Worm (Caenorhabditis elegans): Measurements from ENCODE around the gene maa-1.
"Not testable (repeated sequence)": the region's sequence is repeated elsewhere in the genome, so short reads cannot be mapped to it uniquely, and the experiment has no call there.

maa-1 gene

DNA sequence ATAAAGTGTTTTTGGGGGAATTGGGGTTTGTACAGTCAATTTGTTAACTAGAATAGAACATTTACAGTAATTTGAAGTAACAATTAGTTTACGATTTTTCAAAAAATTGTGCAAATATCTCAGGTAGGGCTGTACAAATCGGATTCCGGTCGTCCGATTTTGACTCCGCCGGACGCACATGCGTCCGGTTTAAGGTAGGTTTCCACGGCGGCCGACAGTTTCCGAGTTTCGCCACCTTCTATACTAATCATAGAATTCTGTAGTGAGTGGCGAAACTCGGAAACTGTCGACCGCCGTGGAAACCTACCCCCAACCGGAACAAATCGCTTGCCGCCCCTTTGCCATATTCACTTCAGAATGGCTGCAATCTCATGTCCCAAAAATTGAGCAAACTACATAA is 32.8 kb downstream of the maa-1 start:
- no peak for TF ChIP-seq sma-3 (GFP tag; optimal IDR thresholded peaks at IDR 0.05)
- no peak for TF ChIP-seq nhr-6 (tag; optimal IDR thresholded peaks at IDR 0.05)
- no peak for TF ChIP-seq peb-1 (tag; optimal IDR thresholded peaks at IDR 0.05)
- TF ChIP-seq nhr-21 (tag; optimal IDR thresholded peaks at IDR 0.05) = no peak
- TF ChIP-seq dmd-4 (tag; optimal IDR thresholded peaks at IDR 0.05) = no peak
- TF ChIP-seq zag-1 (tag; optimal IDR thresholded peaks at IDR 0.05) = no peak
- no peak for TF ChIP-seq C34F6.9 (tag; optimal IDR thresholded peaks at IDR 0.05)
- TF ChIP-seq lin-13 (GFP tag; optimal IDR thresholded peaks at IDR 0.05) = no peak
- TF ChIP-seq nhr-129 (tag; optimal IDR thresholded peaks at IDR 0.05) = no peak
- no peak for TF ChIP-seq ztf-1 (GFP tag; conservative IDR thresholded peaks at IDR 0.05)
- no peak for TF ChIP-seq alr-1 (tag; optimal IDR thresholded peaks at IDR 0.05)
- TF ChIP-seq fos-1 (tag; optimal IDR thresholded peaks at IDR 0.05) = no peak
- no peak for TF ChIP-seq elt-3 (tag; optimal IDR thresholded peaks at IDR 0.05)
- TF ChIP-seq F13H6.1 (tag; optimal IDR thresholded peaks at IDR 0.05) = no peak

DNA sequence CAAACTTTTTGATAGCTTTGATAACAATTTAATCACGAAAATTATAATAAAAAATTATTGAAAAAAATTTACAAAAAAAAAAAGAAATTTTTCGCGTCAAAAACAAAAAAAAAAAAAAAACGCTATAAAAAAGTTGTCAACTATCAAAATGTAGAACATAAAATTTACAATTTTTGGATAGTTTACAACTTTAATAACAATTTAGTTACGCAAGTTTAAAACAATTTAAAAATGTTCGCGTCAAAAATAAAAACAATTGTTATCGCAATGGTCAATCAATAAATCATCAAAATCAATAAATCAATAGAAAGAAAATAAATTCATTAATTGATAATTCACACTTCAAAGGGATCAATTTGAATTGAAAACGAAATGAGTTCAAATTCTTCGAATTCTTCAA is 35.0 kb downstream of the maa-1 start, which contains the start of gene C24H11.1:
TSS of gene C24H11.1 (plus strand) at position 301 of the 400 bp plus-strand sequence.
- not testable (repeated sequence) for TF ChIP-seq lin-13 (GFP tag; optimal IDR thresholded peaks at IDR 0.05); ceh-82 (tag; optimal IDR thresholded peaks at IDR 0.05); elt-1 (tag; optimal IDR thresholded peaks at IDR 0.05)

DNA sequence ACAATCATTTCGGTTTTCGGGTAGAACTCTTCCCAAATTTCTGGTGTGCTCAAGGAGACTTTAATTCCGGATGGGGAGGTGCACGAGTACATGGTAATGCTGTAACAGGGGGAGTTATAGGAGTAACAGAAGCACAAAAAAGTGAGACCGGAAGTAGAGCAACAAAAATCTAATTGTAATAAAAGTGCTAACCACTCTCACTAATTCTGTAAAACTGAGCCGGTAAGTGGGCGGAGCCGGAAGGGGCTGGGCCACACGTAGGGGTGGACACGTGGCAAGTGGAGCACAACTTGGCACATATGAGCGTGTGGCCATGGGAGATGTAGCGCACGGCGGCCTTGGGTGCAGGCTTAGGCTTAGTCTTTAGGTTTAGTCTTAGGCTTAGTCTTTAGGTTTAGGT is 36.4 kb downstream of the maa-1 start, which contains the start of gene tbx-38:
TSS of gene tbx-38 (minus strand) at position 101 of the 400 bp plus-strand sequence.
- TF ChIP-seq elt-1 (tag; optimal IDR thresholded peaks at IDR 0.05) (no peak), lin-11 (tag; optimal IDR thresholded peaks at IDR 0.05) (no peak), gmeb-1 (tag; optimal IDR thresholded peaks at IDR 0.05) (no peak), sem-4 (tag; optimal IDR thresholded peaks at IDR 0.05) (no peak), nhr-10 (tag; optimal IDR thresholded peaks at IDR 0.05) (no peak), C34F6.9 (tag; optimal IDR thresholded peaks at IDR 0.05) (no peak), ztf-1 (GFP tag; conservative IDR thresholded peaks at IDR 0.05) (no peak), elt-3 (tag; optimal IDR thresholded peaks at IDR 0.05) (no peak), ztf-11 (tag; optimal IDR thresholded peaks at IDR 0.05) (no peak), mdl-1 (tag; optimal IDR thresholded peaks at IDR 0.05) (no peak), sma-3 (GFP tag; optimal IDR thresholded peaks at IDR 0.05) (no peak), nhr-237 (tag; optimal IDR thresholded peaks at IDR 0.05) (no peak), fos-1 (tag; optimal IDR thresholded peaks at IDR 0.05) (no peak), nhr-25 (tag; optimal IDR thresholded peaks at IDR 0.05) (no peak), lsy-2 (tag; optimal IDR thresholded peaks at IDR 0.05) (no peak), ztf-4 (tag; optimal IDR thresholded peaks at IDR 0.05) (no peak), lin-13 (GFP tag; optimal IDR thresholded peaks at IDR 0.05) (no peak), nhr-6 (tag; optimal IDR thresholded peaks at IDR 0.05) (no peak), skn-1 (tag; optimal IDR thresholded peaks at IDR 0.05) (no peak), egl-27 (tag; optimal IDR thresholded peaks at IDR 0.05) (no peak)

DNA sequence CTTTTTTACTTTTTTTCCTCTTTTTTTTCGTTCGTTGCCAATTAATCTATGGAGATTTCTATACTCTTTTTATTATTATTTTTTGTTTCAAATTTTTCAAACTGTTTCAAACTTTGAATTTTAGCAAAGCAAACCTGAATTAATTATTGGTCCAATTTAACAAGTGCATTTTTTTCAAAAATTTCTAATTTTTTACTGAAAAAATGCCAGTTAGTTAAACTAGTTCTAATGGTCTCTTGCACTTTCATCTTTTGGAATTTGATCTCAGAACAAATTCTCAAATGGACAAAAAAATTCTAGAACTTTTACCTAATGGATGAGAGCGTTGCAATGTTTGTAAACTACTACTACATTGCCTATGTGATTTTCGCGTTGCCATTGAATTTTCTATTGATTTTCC is 40.5 kb downstream of the maa-1 start, which contains the start of gene srd-74:
TSS of gene srd-74 (plus strand) at position 301 of the 400 bp plus-strand sequence.
- TF ChIP-seq nhr-11 (tag; optimal IDR thresholded peaks at IDR 0.05) (no peak), unc-62 (GFP tag; optimal IDR thresholded peaks at IDR 0.05) (no peak), snpc-4 (tag; optimal IDR thresholded peaks at IDR 0.05) (no peak), mab-5 (tag; optimal IDR thresholded peaks at IDR 0.05) (no peak), nhr-25 (tag; optimal IDR thresholded peaks at IDR 0.05) (no peak), lsy-2 (tag; optimal IDR thresholded peaks at IDR 0.05) (no peak), sma-9 (GFP tag; optimal IDR thresholded peaks at IDR 0.05) (no peak), sma-9 (tag; optimal IDR thresholded peaks at IDR 0.05) (no peak), nhr-237 (tag; optimal IDR thresholded peaks at IDR 0.05) (no peak), skn-1 (tag; optimal IDR thresholded peaks at IDR 0.05) (no peak), Y55F3AM.14 (GFP tag; optimal IDR thresholded peaks at IDR 0.05) (no peak), elt-3 (tag; optimal IDR thresholded peaks at IDR 0.05) (no peak), nhr-21 (tag; optimal IDR thresholded peaks at IDR 0.05) (no peak), ztf-11 (tag; optimal IDR thresholded peaks at IDR 0.05) (no peak), unc-55 (GFP tag; optimal IDR thresholded peaks at IDR 0.05) (no peak), nhr-129 (tag; optimal IDR thresholded peaks at IDR 0.05) (no peak), ama-1 (optimal IDR thresholded peaks at IDR 0.05) (no peak), F13H6.1 (tag; optimal IDR thresholded peaks at IDR 0.05) (no peak), dmd-4 (tag; optimal IDR thresholded peaks at IDR 0.05) (no peak), nhr-12 (tag; optimal IDR thresholded peaks at IDR 0.05) (no peak), elt-1 (tag; optimal IDR thresholded peaks at IDR 0.05) (no peak)
